Worm (Caenorhabditis elegans): ENCODE data around the gene C13E3.1.
A peak's percentile ranks its signal among the peaks of the same experiment; 100 is the strongest.

Gene C13E3.1

ce11 chrX:8869112-8869675 is 23.7 kb upstream of the C13E3.1 start, which contains the start of the genes ubc-22 and ubc-21:
TSS of gene ubc-22 (minus strand) at chrX:8869162.
TSS of gene ubc-21 (plus strand) at chrX:8869625.
- TF ChIP-seq T20F7.1 (GFP tag; optimal IDR thresholded peaks at IDR 0.05) (peak; percentile 5), jun-1 (tag; optimal IDR thresholded peaks at IDR 0.05) (no peak), nhr-11 (tag; optimal IDR thresholded peaks at IDR 0.05) (no peak), unc-62 (GFP tag; optimal IDR thresholded peaks at IDR 0.05 in 1 of 2) (peak in 1 of 2 experiments; percentile 3), unc-62 (tag; optimal IDR thresholded peaks at IDR 0.05) (no peak), mdl-1 (tag; optimal IDR thresholded peaks at IDR 0.05) (peak in 1 of 2 experiments; percentile 67), dpl-1 (GFP tag; optimal IDR thresholded peaks at IDR 0.05) (peak; percentile 13), hlh-30 (tag; optimal IDR thresholded peaks at IDR 0.05; ENCODE audit: insufficient read depth) (peak; percentile 20)

ce11 chrX:8874748-8875147 is 18.2 kb upstream of the C13E3.1 start, which contains the start of gene C06E2.1:
TSS of gene C06E2.1 (minus strand) at chrX:8874848.
- TF ChIP-seq lin-15B (tag; optimal IDR thresholded peaks at IDR 0.05) (no peak), lim-7 (GFP tag; IDR thresholded peaks at IDR 0.05) (no peak), lsy-2 (tag; optimal IDR thresholded peaks at IDR 0.05) (no peak), unc-130 (GFP tag; optimal IDR thresholded peaks at IDR 0.05) (no peak), nhr-25 (tag; optimal IDR thresholded peaks at IDR 0.05; ENCODE audit: borderline replicate concordance, insufficient read depth) (no peak), ztf-11 (tag; optimal IDR thresholded peaks at IDR 0.05) (no peak), Y105C5A.15 (GFP tag; IDR thresholded peaks at IDR 0.05) (no peak), nhr-28 (tag; optimal IDR thresholded peaks at IDR 0.05) (no peak), hif-1 (tag; optimal IDR thresholded peaks at IDR 0.05) (no peak), vab-7 (GFP tag; IDR thresholded peaks at IDR 0.05) (no peak), F49E8.2 (tag; optimal IDR thresholded peaks at IDR 0.05; ENCODE audit: borderline replicate concordance) (no peak), ceh-62 (tag; optimal IDR thresholded peaks at IDR 0.05) (no peak), gei-8 (GFP tag; optimal IDR thresholded peaks at IDR 0.05) (no peak), rbr-2 (tag; optimal IDR thresholded peaks at IDR 0.05) (no peak), dpl-1 (GFP tag; optimal IDR thresholded peaks at IDR 0.05) (no peak), ceh-20 (GFP tag; IDR thresholded peaks at IDR 0.05) (no peak), zip-11 (GFP tag; IDR thresholded peaks at IDR 0.05) (no peak), lin-1 (GFP tag; IDR thresholded peaks at IDR 0.05) (no peak), daf-19 (GFP tag; conservative IDR thresholded peaks at IDR 0.05) (no peak)

- no peak for TF ChIP-seq ces-1 (GFP tag; optimal IDR thresholded peaks at IDR 0.05)
- no peak for TF ChIP-seq nhr-41 (GFP tag; IDR thresholded peaks at IDR 0.05)
- peak; percentile 47 for TF ChIP-seq mxl-3 (GFP tag; optimal IDR thresholded peaks at IDR 0.05)
- no peak for TF ChIP-seq lsy-2 (tag; optimal IDR thresholded peaks at IDR 0.05)
These were observed 17.0 kb upstream of the C13E3.1 start for ce11 chrX:8875867-8876266.

ce11 chrX:8877162-8877561 is 15.7 kb upstream of the C13E3.1 start:
- peak; percentile 3 for TF ChIP-seq mep-1 (tag; optimal IDR thresholded peaks at IDR 0.05)
- peak in 1 of 2 experiments; percentile 51; a peak in 1 of 4 replicates for TF ChIP-seq madf-5 (GFP tag; IDR thresholded peaks at IDR 0.05)
- no peak for TF ChIP-seq dpl-1 (GFP tag; optimal IDR thresholded peaks at IDR 0.05)
- peak; percentile 40 for TF ChIP-seq aha-1 (tag)
- no peak for TF ChIP-seq nhr-11 (tag; optimal IDR thresholded peaks at IDR 0.05)
- peak; percentile 67; the same call in 1 of the 2 replicates for TF ChIP-seq snpc-1.2 (GFP tag; IDR thresholded peaks at IDR 0.05)
- no peak for TF ChIP-seq unc-39 (tag; optimal IDR thresholded peaks at IDR 0.05)
- peak in 1 of 2 experiments; percentile 26 for TF ChIP-seq daf-16 (GFP tag; optimal IDR thresholded peaks at IDR 0.05)
- TF ChIP-seq daf-16 (tag; optimal IDR thresholded peaks at IDR 0.05): no peak
- TF ChIP-seq pha-4 (GFP tag; IDR thresholded peaks at IDR 0.05): peak; percentile 37; the same call in 1 of the 2 replicates
- no peak for TF ChIP-seq pha-4 (tag; optimal IDR thresholded peaks at IDR 0.05)
- 0 out of 2 replicates have a peak, but pooled peaks have one; percentile 39 for TF ChIP-seq hmg-1.1 (GFP tag; IDR thresholded peaks at IDR 0.05)
- peak; percentile 60; the same call in 1 of the 2 replicates for TF ChIP-seq F26F4.8 (GFP tag; conservative IDR thresholded peaks at IDR 0.05)
- TF ChIP-seq nhr-6 (tag; optimal IDR thresholded peaks at IDR 0.05): peak; percentile 19
- TF ChIP-seq hlh-30 (tag; optimal IDR thresholded peaks at IDR 0.05; ENCODE audit: insufficient read depth): peak; percentile 45
